Fruit fly (Drosophila melanogaster): ENCODE results near the gene gpp.

DNA sequence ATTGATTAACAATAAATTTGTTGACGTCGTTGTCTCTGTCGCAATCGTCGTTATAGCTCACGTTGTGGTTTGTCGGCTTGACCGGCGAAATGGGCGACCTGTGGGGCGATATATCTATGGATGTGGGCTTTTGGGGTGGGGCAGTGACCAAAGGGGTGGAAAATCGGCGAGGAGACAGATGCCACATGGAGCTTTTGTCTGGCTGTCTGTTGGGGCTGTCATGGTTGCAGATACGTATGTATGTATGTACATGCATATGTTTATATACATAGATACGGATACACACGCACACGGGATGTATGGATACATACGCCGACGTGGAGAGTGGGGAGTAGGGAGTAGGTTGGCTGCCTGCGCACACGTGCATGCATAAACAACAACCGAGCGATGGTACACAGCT is 28.6 kb downstream of the gpp start:
- no peak for TF ChIP-seq Abd-B (GFP tag; optimal IDR thresholded peaks at IDR 0.05)
- TF ChIP-seq rgr (GFP tag; optimal IDR thresholded peaks at IDR 0.05), result no peak
- no peak for TF ChIP-seq usp (GFP tag; optimal IDR thresholded peaks at IDR 0.05)
- no peak for TF ChIP-seq psq (GFP tag; optimal IDR thresholded peaks at IDR 0.05)
- TF ChIP-seq fru (GFP tag; optimal IDR thresholded peaks at IDR 0.05), result no peak
- no peak for TF ChIP-seq pan (optimal IDR thresholded peaks at IDR 0.05)
- no peak for TF ChIP-seq Hnf4 (GFP tag; optimal IDR thresholded peaks at IDR 0.05)

Data from whole organism, wandering third instar larva.